Worm (Caenorhabditis elegans) whole organism, midembryonic: ENCODE measurements around the gene lin-24.
"Not testable (repeated sequence)": the region's sequence is repeated elsewhere in the genome, so short reads cannot be mapped to it uniquely, and the experiment has no call there.

ENCODE experiments used
- T22C8.4 ChIP-seq: fragments of 200-800 bp; sonication (Bioruptor generic); IDR thresholded peaks from 2 replicates; pipeline ENCODE4 v1.3.6; 2022; ENCODE audit warnings: missing genetic modification characterization, missing compliant biosample characterization
- cog-1 ChIP-seq: sonication (generic microtip); optimal IDR thresholded peaks from 2 replicates; lab custom pipeline; 2016; ENCODE audit warnings: missing genetic modification characterization, missing compliant biosample characterization
- flt-1 ChIP-seq: fragments of 200-800 bp; sonication (Bioruptor generic); IDR thresholded peaks from 2 replicates; pipeline ENCODE4 v1.3.6; 2022; ENCODE audit warnings: missing genetic modification characterization, missing compliant biosample characterization
- klf-2 ChIP-seq: fragments of 200-800 bp; sonication (Bioruptor generic); conservative IDR thresholded peaks from 2 replicates; pipeline ENCODE4 v1.3.6; 2022; ENCODE audit warnings: missing genetic modification reagents, missing genetic modification characterization, missing compliant biosample characterization
- med-1 ChIP-seq: sonication (generic microtip); optimal IDR thresholded peaks from 2 replicates; lab custom pipeline; 2017; ENCODE audit warnings: missing genetic modification characterization, mild to moderate bottlenecking, missing compliant biosample characterization, antibody characterized with exemption, missing genetic modification reagents; ENCODE audit not compliant: insufficient read depth
- ref-1 ChIP-seq: fragments of 200-800 bp; sonication (Bioruptor generic); conservative IDR thresholded peaks from 2 replicates; pipeline ENCODE4 v1.3.6; 2022; ENCODE audit warnings: missing genetic modification reagents, missing genetic modification characterization, missing compliant biosample characterization
- tab-1 ChIP-seq: fragments of 200-800 bp; sonication (Bioruptor generic); IDR thresholded peaks from 2 replicates; pipeline ENCODE4 v1.3.6; 2022; ENCODE audit warnings: missing genetic modification characterization, missing compliant biosample characterization
- ztf-23 ChIP-seq: fragments of 200-800 bp; sonication (Bioruptor generic); IDR thresholded peaks from 2 replicates; pipeline ENCODE4 v1.3.6; 2022; ENCODE audit warnings: missing genetic modification reagents, missing genetic modification characterization, missing compliant biosample characterization
- ztf-29 ChIP-seq: fragments of 200-800 bp; sonication (Bioruptor generic); IDR thresholded peaks from 2 replicates; pipeline ENCODE4 v1.3.6; 2022; ENCODE audit warnings: missing genetic modification reagents, missing genetic modification characterization, missing compliant biosample characterization

The lin-24 gene

ce11 chrIV:12160421-12160820 is 31.1 kb downstream of the lin-24 start:
- TF ChIP-seq ztf-29 (no peak), ref-1 (GFP tag; lab: Robert Waterston, UW) (no peak), ztf-23 (GFP tag; lab: Robert Waterston, UW) (no peak), cog-1 (no peak), med-1 (GFP tag; lab: Kevin White, UChicago) (no peak), flt-1 (GFP tag; lab: Robert Waterston, UW) (no peak), klf-2 (no peak), tab-1 (GFP tag; lab: Robert Waterston, UW) (no peak)

ce11 chrIV:12162732-12163131 is 33.4 kb downstream of the lin-24 start:
- TF ChIP-seq flt-1 (GFP tag; lab: Robert Waterston, UW) (no peak), klf-2 (no peak), ztf-23 (GFP tag; lab: Robert Waterston, UW) (no peak), tab-1 (GFP tag; lab: Robert Waterston, UW) (no peak), T22C8.4 (no peak), ref-1 (GFP tag; lab: Robert Waterston, UW) (no peak), cog-1 (no peak), med-1 (GFP tag; lab: Kevin White, UChicago) (no peak), ztf-29 (no peak)

ce11 chrIV:12165432-12166078 is 36.3 kb downstream of the lin-24 start:
- TF ChIP-seq ztf-29 (no peak), cog-1 (no peak), flt-1 (GFP tag; lab: Robert Waterston, UW) (no peak), klf-2 (no peak), med-1 (GFP tag; lab: Kevin White, UChicago) (no peak), T22C8.4 (no peak)

ce11 chrIV:12167944-12168343 is 38.6 kb downstream of the lin-24 start, which contains the start of gene F20B10.3:
TSS of gene F20B10.3 (plus strand) at chrIV:12168244.
- TF ChIP-seq klf-2, result no peak
- no peak for TF ChIP-seq cog-1
- TF ChIP-seq flt-1 (GFP tag; lab: Robert Waterston, UW), result no peak
- no peak for TF ChIP-seq ztf-29
- TF ChIP-seq ref-1 (GFP tag; lab: Robert Waterston, UW), result no peak
- no peak for TF ChIP-seq T22C8.4
- no peak for TF ChIP-seq tab-1 (GFP tag; lab: Robert Waterston, UW)

ce11 chrIV:12178235-12178634 is 48.9 kb downstream of the lin-24 start, which contains the start of gene nlr-1:
TSS of gene nlr-1 (minus strand) at chrIV:12178335.
- not testable (repeated sequence) for TF ChIP-seq ref-1 (GFP tag; lab: Robert Waterston, UW); cog-1; med-1 (GFP tag; lab: Kevin White, UChicago)
